Worm (Caenorhabditis elegans): Measurements from ENCODE around the gene ZC262.7.
"Not testable (repeated sequence)": the region's sequence is repeated elsewhere in the genome, so short reads cannot be mapped to it uniquely, and the experiment has no call there.

ZC262.7 gene

ce11 chrIII:8344283-8344682 lies at the start of gene ZC262.7:
Gene ZC262.7, minus strand, starts transcription at chrIII:8344336.
- TF ChIP-seq him-1, dao-5, W03F9.2 (tag; optimal IDR thresholded peaks at IDR 0.05): not testable (repeated sequence)

- TF ChIP-seq dao-5 (tag; optimal IDR thresholded peaks at IDR 0.05) (no peak), him-1 (tag; optimal IDR thresholded peaks at IDR 0.05) (peak; percentile 54)
Observed at ce11 chrIII:8392307-8392706, 48.2 kb upstream of the ZC262.7 start.

DNA sequence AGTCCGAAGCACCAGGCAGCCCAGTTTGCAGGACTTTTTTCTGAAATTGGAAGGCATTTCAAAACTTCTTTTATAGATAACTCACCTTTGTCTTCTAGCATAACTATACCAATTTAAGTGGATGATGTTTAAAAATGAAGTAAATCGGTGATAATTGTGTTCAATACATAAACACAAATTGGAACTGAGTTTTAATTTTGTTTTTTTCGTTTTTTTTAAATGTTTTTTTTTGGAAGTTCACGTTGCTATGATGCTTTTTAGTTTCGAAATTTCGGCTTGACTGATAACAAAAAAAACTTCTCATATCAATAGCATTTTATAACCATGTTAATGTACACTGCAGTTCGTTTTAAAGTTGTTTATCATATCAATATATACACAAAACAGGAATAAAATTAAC lies 45.4 kb upstream of the ZC262.7 start, which contains the start of gene ZK353.4:
Gene ZK353.4, minus strand, starts transcription at position 101 of the 400 bp plus-strand sequence.
- no peak for TF ChIP-seq W03F9.2 (tag; optimal IDR thresholded peaks at IDR 0.05)
- peak; percentile 40 for TF ChIP-seq him-1 (tag; optimal IDR thresholded peaks at IDR 0.05)

ce11 chrIII:8380645-8381044 lies 36.5 kb upstream of the ZC262.7 start, which contains the start of gene R05D3.12:
Gene R05D3.12, plus strand, starts transcription at chrIII:8380945.
- TF ChIP-seq dao-5 (tag; optimal IDR thresholded peaks at IDR 0.05) (no peak), him-1 (tag; optimal IDR thresholded peaks at IDR 0.05) (no peak), W03F9.2 (tag; optimal IDR thresholded peaks at IDR 0.05) (no peak)

DNA sequence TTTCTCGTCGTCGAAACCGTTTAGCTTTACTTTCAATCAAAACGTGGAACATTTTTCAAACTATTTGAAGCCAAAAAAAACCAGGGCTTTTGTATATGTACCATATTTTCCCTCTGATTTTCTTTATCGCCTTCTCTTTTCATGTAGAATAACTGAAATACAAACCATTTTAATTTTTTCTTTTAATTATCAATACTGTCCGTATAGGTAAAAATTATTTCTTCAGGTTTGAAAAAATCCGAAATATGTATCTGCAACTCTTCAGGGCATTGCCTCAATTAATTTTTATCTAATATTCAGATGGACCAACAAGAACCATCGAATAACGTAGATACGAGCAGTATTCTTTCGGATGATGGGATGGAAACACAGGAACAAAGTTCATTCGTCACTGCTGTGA lies 30.9 kb upstream of the ZC262.7 start, which contains the start of gene met-2:
Gene met-2, plus strand, starts transcription at position 301 of the 400 bp plus-strand sequence.
- no peak for TF ChIP-seq him-1 (tag; optimal IDR thresholded peaks at IDR 0.05)
- TF ChIP-seq dao-5 (tag; optimal IDR thresholded peaks at IDR 0.05), result no peak
- TF ChIP-seq W03F9.2 (tag; optimal IDR thresholded peaks at IDR 0.05), result no peak

- TF ChIP-seq him-1 (tag; optimal IDR thresholded peaks at IDR 0.05), result no peak
- no peak for TF ChIP-seq dao-5 (tag; optimal IDR thresholded peaks at IDR 0.05)
- no peak for TF ChIP-seq W03F9.2 (tag; optimal IDR thresholded peaks at IDR 0.05)
Observed at ce11 chrIII:8371595-8372305, 27.6 kb upstream of the ZC262.7 start, which contains the start of gene lmbr-1. Gene lmbr-1, plus strand, starts transcription at chrIII:8372255.

DNA sequence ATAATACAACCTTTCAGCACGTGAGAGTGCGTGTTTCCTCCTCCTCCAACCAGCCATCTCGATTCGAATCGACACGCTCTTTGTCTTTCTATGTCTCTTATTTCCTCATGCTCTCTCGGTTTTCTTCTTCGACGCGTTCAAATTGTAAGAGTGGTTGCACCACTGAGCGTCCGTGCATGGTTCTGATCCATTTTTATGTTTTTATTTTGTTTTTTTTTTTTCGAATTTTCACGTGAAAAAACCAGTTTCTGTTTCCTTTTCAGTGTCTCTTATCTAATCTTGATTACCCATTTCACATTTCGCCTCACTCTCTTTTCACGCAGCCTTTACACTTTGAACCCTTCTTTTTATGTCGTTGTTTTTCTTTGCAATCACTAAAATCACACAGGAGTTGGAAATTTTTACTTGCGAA lies 26.7 kb upstream of the ZC262.7 start:
- TF ChIP-seq W03F9.2 (tag; optimal IDR thresholded peaks at IDR 0.05), result peak; percentile 26
- no peak for TF ChIP-seq him-1 (tag; optimal IDR thresholded peaks at IDR 0.05)

ce11 chrIII:8370188-8370587 lies 26.1 kb upstream of the ZC262.7 start:
- TF ChIP-seq dao-5 (tag; optimal IDR thresholded peaks at IDR 0.05) (no peak), W03F9.2 (tag; optimal IDR thresholded peaks at IDR 0.05) (no peak), him-1 (tag; optimal IDR thresholded peaks at IDR 0.05) (no peak)

- TF ChIP-seq him-1 (tag; optimal IDR thresholded peaks at IDR 0.05), result no peak
- TF ChIP-seq W03F9.2 (tag; optimal IDR thresholded peaks at IDR 0.05), result no peak
- no peak for TF ChIP-seq dao-5 (tag; optimal IDR thresholded peaks at IDR 0.05)
Observed at ce11 chrIII:8369172-8369571, 25.0 kb upstream of the ZC262.7 start.

DNA sequence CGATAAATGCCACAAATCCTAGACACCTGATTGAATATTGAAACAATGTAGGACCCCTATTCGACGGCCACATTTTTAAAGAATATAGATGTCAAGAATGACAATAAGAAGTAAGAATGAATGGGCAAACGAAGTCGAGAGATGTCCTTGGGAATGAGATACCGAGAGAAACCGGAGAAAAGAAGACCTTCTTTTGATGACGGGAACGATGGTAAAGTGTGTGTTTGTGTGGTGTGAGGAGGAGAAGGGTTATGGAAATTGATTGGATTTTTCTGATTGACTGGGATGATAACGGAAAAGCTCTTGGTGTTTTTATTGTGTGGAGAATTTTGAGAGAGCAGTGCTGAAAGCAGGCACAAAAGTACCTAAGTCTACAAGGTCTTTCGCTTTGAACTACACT lies 24.5 kb upstream of the ZC262.7 start, which contains the start of gene R05D3.9:
Gene R05D3.9, minus strand, starts transcription at position 101 of the 400 bp plus-strand sequence.
- TF ChIP-seq dao-5 (tag; optimal IDR thresholded peaks at IDR 0.05) (no peak), W03F9.2 (tag; optimal IDR thresholded peaks at IDR 0.05) (no peak), him-1 (tag; optimal IDR thresholded peaks at IDR 0.05) (no peak)

- TF ChIP-seq him-1 (tag; optimal IDR thresholded peaks at IDR 0.05) (no peak), dao-5 (tag; optimal IDR thresholded peaks at IDR 0.05) (no peak), W03F9.2 (tag; optimal IDR thresholded peaks at IDR 0.05) (no peak)
Observed at ce11 chrIII:8363253-8364061, 19.3 kb upstream of the ZC262.7 start, which contains the start of gene R05D3.3. Gene R05D3.3, plus strand, starts transcription at chrIII:8364011.

ce11 chrIII:8358213-8358672 lies 14.1 kb upstream of the ZC262.7 start, which contains the start of the genes R05D3.8 and rfp-1:
Gene R05D3.8, minus strand, starts transcription at chrIII:8358327.
Gene rfp-1, plus strand, starts transcription at chrIII:8358622.
- TF ChIP-seq him-1 (tag; optimal IDR thresholded peaks at IDR 0.05), result no peak
- peak; percentile 65 for TF ChIP-seq W03F9.2 (tag; optimal IDR thresholded peaks at IDR 0.05)

DNA sequence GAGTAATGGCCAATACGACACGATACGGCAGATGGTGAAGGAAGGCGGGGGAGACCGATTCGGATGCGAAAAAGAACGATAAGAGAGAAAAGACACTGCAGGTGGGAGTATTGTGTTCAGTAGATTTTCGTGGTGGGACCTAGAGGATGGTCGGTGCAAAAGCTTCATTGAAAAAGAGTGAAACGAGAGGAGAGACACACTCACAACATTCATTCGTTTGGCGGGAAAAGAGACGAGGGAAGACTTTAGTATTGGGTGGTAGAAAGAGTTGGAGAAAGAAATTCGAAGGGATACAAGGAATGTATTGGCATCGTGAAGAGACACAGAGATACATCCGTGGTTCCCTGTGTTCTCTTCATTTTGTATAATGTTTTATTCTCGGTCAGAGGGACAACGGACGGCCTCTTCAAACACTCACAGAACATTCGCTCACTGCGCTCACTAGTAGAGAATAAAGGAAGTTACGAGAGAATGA lies 12.3 kb upstream of the ZC262.7 start:
- TF ChIP-seq dao-5 (tag; optimal IDR thresholded peaks at IDR 0.05), result no peak
- TF ChIP-seq W03F9.2 (tag; optimal IDR thresholded peaks at IDR 0.05), result peak; percentile 46
- TF ChIP-seq him-1 (tag; optimal IDR thresholded peaks at IDR 0.05), result no peak

- TF ChIP-seq W03F9.2 (tag; optimal IDR thresholded peaks at IDR 0.05), result no peak
- TF ChIP-seq him-1 (tag; optimal IDR thresholded peaks at IDR 0.05), result no peak
- TF ChIP-seq dao-5 (tag; optimal IDR thresholded peaks at IDR 0.05), result no peak
Observed at ce11 chrIII:8355462-8355815, 11.3 kb upstream of the ZC262.7 start.
